Fruit fly (Drosophila melanogaster) whole organism, embryonic: ENCODE results near the gene Gem4b.

Experiments
- ATbp ChIP-seq: fragments of 200-800 bp; sonication (Bioruptor generic); optimal IDR thresholded peaks from 2 replicates; lab custom pipeline; 2017; ENCODE audit warnings: missing biosample characterization, mild to moderate bottlenecking, missing genetic modification characterization, missing genetic modification reagents
- CG11504 ChIP-seq: fragments of 200-800 bp; sonication (Bioruptor generic); optimal IDR thresholded peaks from 3 replicates; lab custom pipeline; 2019; ENCODE audit warnings: missing biosample characterization, mild to moderate bottlenecking, missing genetic modification characterization, moderate library complexity
- CG12219 ChIP-seq: fragments of 200-800 bp; sonication (Bioruptor generic); optimal IDR thresholded peaks from 3 replicates; lab custom pipeline; 2018; ENCODE audit warnings: missing biosample characterization, mild to moderate bottlenecking, missing genetic modification characterization
- CG13123 ChIP-seq: fragments of 200-800 bp; sonication (Bioruptor generic); optimal IDR thresholded peaks from 2 replicates; lab custom pipeline; 2016; ENCODE audit warnings: missing biosample characterization, missing genetic modification characterization
- CG13424 ChIP-seq: fragments of 200-800 bp; sonication (Bioruptor generic); optimal IDR thresholded peaks from 2 replicates; lab custom pipeline; 2019; ENCODE audit warnings: missing biosample characterization, mild to moderate bottlenecking, missing genetic modification characterization, moderate library complexity
- CG14710 ChIP-seq: fragments of 200-800 bp; sonication (Bioruptor generic); optimal IDR thresholded peaks from 3 replicates; lab custom pipeline; 2019; ENCODE audit warnings: missing biosample characterization, mild to moderate bottlenecking, missing genetic modification characterization, moderate library complexity
- CG1647 ChIP-seq: fragments of 200-800 bp; sonication (Bioruptor generic); optimal IDR thresholded peaks from 3 replicates; lab custom pipeline; 2016; ENCODE audit warnings: missing biosample characterization, missing genetic modification characterization
- CG17186 ChIP-seq: fragments of 200-800 bp; sonication (Bioruptor generic); optimal IDR thresholded peaks from 3 replicates; lab custom pipeline; 2017; ENCODE audit warnings: missing biosample characterization, missing genetic modification reagents, missing genetic modification characterization
- CG17385 ChIP-seq: fragments of 200-800 bp; sonication (Bioruptor generic); optimal IDR thresholded peaks from 3 replicates; lab custom pipeline; 2018; ENCODE audit warnings: missing biosample characterization, mild to moderate bottlenecking, missing genetic modification characterization
- CG2202 ChIP-seq: fragments of 200-800 bp; sonication (Bioruptor generic); optimal IDR thresholded peaks from 2 replicates; lab custom pipeline; 2018; ENCODE audit warnings: missing biosample characterization, mild to moderate bottlenecking, missing genetic modification characterization
- CG2889 ChIP-seq: fragments of 200-800 bp; sonication (Bioruptor generic); IDR thresholded peaks from 3 replicates; pipeline ENCODE4 v1.3.6; 2022; ENCODE audit warnings: missing biosample characterization, missing genetic modification characterization
- CG3163 ChIP-seq: fragments of 200-800 bp; sonication (Bioruptor generic); optimal IDR thresholded peaks from 3 replicates; lab custom pipeline; 2016; ENCODE audit warnings: missing biosample characterization, missing genetic modification characterization
- CG3281 ChIP-seq: fragments of 200-800 bp; sonication (Bioruptor generic); optimal IDR thresholded peaks from 3 replicates; lab custom pipeline; 2017; ENCODE audit warnings: missing biosample characterization, mild to moderate bottlenecking, missing genetic modification characterization
- CG5245 ChIP-seq: fragments of 200-800 bp; sonication (Bioruptor generic); optimal IDR thresholded peaks from 3 replicates; lab custom pipeline; 2016; ENCODE audit warnings: missing biosample characterization, missing genetic modification characterization
- CG6175 ChIP-seq: fragments of 200-800 bp; sonication (Bioruptor generic); IDR thresholded peaks from 3 replicates; pipeline ENCODE4 v1.3.6; 2022; ENCODE audit warnings: missing biosample characterization, missing genetic modification characterization
- CG6765 ChIP-seq: fragments of 200-800 bp; sonication (Bioruptor generic); optimal IDR thresholded peaks from 3 replicates; lab custom pipeline; 2017; ENCODE audit warnings: missing biosample characterization, mild to moderate bottlenecking, missing genetic modification characterization
- CG6791 ChIP-seq: fragments of 200-800 bp; sonication (Bioruptor generic); IDR thresholded peaks from 3 replicates; pipeline ENCODE4 v1.3.6; 2022; ENCODE audit warnings: missing biosample characterization, missing genetic modification characterization; ENCODE audit not compliant: partially characterized antibody
- CG8388 ChIP-seq: fragments of 200-800 bp; sonication (Bioruptor generic); optimal IDR thresholded peaks from 2 replicates; lab custom pipeline; 2019; ENCODE audit warnings: missing biosample characterization, mild to moderate bottlenecking, missing genetic modification characterization, moderate library complexity
- CG9817 ChIP-seq: fragments of 200-800 bp; sonication (Bioruptor generic); optimal IDR thresholded peaks from 2 replicates; lab custom pipeline; 2018; ENCODE audit warnings: missing biosample characterization, mild to moderate bottlenecking, missing genetic modification characterization, moderate library complexity
- Deaf1 ChIP-seq: fragments of 200-800 bp; optimal IDR thresholded peaks from 3 replicates; lab custom pipeline; 2019; ENCODE audit warnings: missing biosample characterization, mild to moderate bottlenecking, missing genetic modification characterization, moderate library complexity
- Dek ChIP-seq: fragments of 200-800 bp; sonication (Bioruptor generic); optimal IDR thresholded peaks from 3 replicates; lab custom pipeline; 2019; ENCODE audit warnings: missing biosample characterization, mild to moderate bottlenecking, missing genetic modification characterization, moderate library complexity
- Dfd ChIP-seq, 2 experiments: fragments of >200 bp; optimal IDR thresholded peaks; 2 replicates each; lab custom pipeline; 2017; ENCODE audit warnings: missing biosample characterization in 2 of 2, missing genetic modification characterization in 2 of 2
- Doc2 ChIP-seq: fragments of 200-800 bp; sonication (Bioruptor generic); IDR thresholded peaks from 2 replicates; pipeline ENCODE4 v1.3.6; 2022; ENCODE audit warnings: missing biosample characterization, missing genetic modification characterization
- Ets97D ChIP-seq: fragments of 200-800 bp; sonication (Bioruptor generic); optimal IDR thresholded peaks from 3 replicates; lab custom pipeline; 2016; ENCODE audit warnings: missing biosample characterization, missing genetic modification characterization
- HHEX ChIP-seq: fragments of 200-800 bp; sonication (Bioruptor generic); optimal IDR thresholded peaks from 3 replicates; lab custom pipeline; 2017; ENCODE audit warnings: missing biosample characterization, mild to moderate bottlenecking, missing genetic modification characterization, missing genetic modification reagents
- Neu2 ChIP-seq: fragments of 200-800 bp; sonication (Bioruptor generic); optimal IDR thresholded peaks from 3 replicates; lab custom pipeline; 2016; ENCODE audit warnings: missing biosample characterization, missing genetic modification characterization, borderline replicate concordance
- Poxn ChIP-seq: fragments of 200-800 bp; sonication (Bioruptor generic); IDR thresholded peaks from 2 replicates; pipeline ENCODE4 v1.3.6; 2022; ENCODE audit warnings: missing biosample characterization, missing genetic modification characterization
- Sin3A ChIP-seq: fragments of >200 bp; optimal IDR thresholded peaks from 2 replicates; lab custom pipeline; 2018
- Taf1 ChIP-seq: fragments of 200-800 bp; sonication (Bioruptor generic); IDR thresholded peaks from 2 replicates; pipeline ENCODE4 v1.3.6; 2022; ENCODE audit warnings: missing biosample characterization, missing genetic modification characterization
- al ChIP-seq: fragments of 200-800 bp; sonication (Bioruptor generic); IDR thresholded peaks from 2 replicates; pipeline ENCODE4 v1.3.6; 2022; ENCODE audit warnings: missing biosample characterization, missing genetic modification characterization
- amos ChIP-seq: fragments of 200-800 bp; sonication (Bioruptor generic); IDR thresholded peaks from 2 replicates; pipeline ENCODE4 v1.3.6; 2022; ENCODE audit warnings: missing biosample characterization, missing genetic modification characterization; ENCODE audit not compliant: partially characterized antibody
- ash1 ChIP-seq: fragments of 200-800 bp; sonication (Bioruptor generic); optimal IDR thresholded peaks from 2 replicates; lab custom pipeline; 2018; ENCODE audit warnings: missing biosample characterization, mild to moderate bottlenecking, missing genetic modification characterization
- cad ChIP-seq: fragments of >200 bp; optimal IDR thresholded peaks from 2 replicates; lab custom pipeline; 2017; ENCODE audit warnings: missing biosample characterization, missing genetic modification characterization
- corto ChIP-seq: fragments of 200-800 bp; sonication (Bioruptor generic); optimal IDR thresholded peaks from 2 replicates; lab custom pipeline; 2016; ENCODE audit warnings: missing biosample characterization, mild to moderate bottlenecking, missing genetic modification characterization, moderate library complexity
- ems ChIP-seq: fragments of 200-800 bp; sonication (Bioruptor generic); optimal IDR thresholded peaks from 3 replicates; lab custom pipeline; 2016; ENCODE audit warnings: missing biosample characterization, missing genetic modification characterization
- ewg ChIP-seq: fragments of 200-800 bp; sonication (Bioruptor generic); optimal IDR thresholded peaks from 3 replicates; lab custom pipeline; 2017; ENCODE audit warnings: mild to moderate bottlenecking, missing biosample characterization, missing genetic modification reagents, missing genetic modification characterization
- ftz-f1 ChIP-seq: fragments of 200-800 bp; sonication (Bioruptor generic); optimal IDR thresholded peaks from 2 replicates; lab custom pipeline; 2016; ENCODE audit warnings: missing biosample characterization, missing genetic modification characterization
- fu2 ChIP-seq: fragments of 200-800 bp; sonication (Bioruptor generic); optimal IDR thresholded peaks from 2 replicates; lab custom pipeline; 2016; ENCODE audit warnings: missing biosample characterization, missing genetic modification characterization
- gem ChIP-seq: fragments of 200-800 bp; sonication (Bioruptor generic); optimal IDR thresholded peaks from 2 replicates; lab custom pipeline; 2019; ENCODE audit warnings: missing biosample characterization, mild to moderate bottlenecking, missing genetic modification characterization, moderate library complexity
- lbe ChIP-seq: fragments of 200-800 bp; sonication (Bioruptor generic); optimal IDR thresholded peaks from 2 replicates; lab custom pipeline; 2016; ENCODE audit warnings: missing biosample characterization, mild to moderate bottlenecking, missing genetic modification characterization
- mam ChIP-seq: fragments of 200-800 bp; sonication (Bioruptor generic); optimal IDR thresholded peaks from 3 replicates; lab custom pipeline; 2016; ENCODE audit warnings: missing biosample characterization, missing genetic modification characterization
- org-1 ChIP-seq: fragments of 200-800 bp; sonication (Bioruptor generic); optimal IDR thresholded peaks from 2 replicates; lab custom pipeline; 2017; ENCODE audit warnings: missing biosample characterization, missing genetic modification characterization
- pan ChIP-seq, 4 experiments: fragments of >200 bp in 3 of 4; fragments of 200-800 bp in 1 of 4; sonication (Bioruptor generic) in 1 of 4; optimal IDR thresholded peaks in 3 of 4; IDR thresholded peaks in 1 of 4; 2 replicates each; pipeline versions ENCODE4 v1.3.6 to Lab custom; 2017 to 2022; ENCODE audit warnings: missing biosample characterization in 2 of 4, missing genetic modification characterization in 2 of 4, mixed read lengths in 1 of 4
- peb ChIP-seq: fragments of 200-800 bp; sonication (Bioruptor generic); IDR thresholded peaks from 2 replicates; pipeline ENCODE4 v1.3.6; 2022; ENCODE audit warnings: missing biosample characterization, missing genetic modification characterization
- pros ChIP-seq: fragments of 200-800 bp; sonication (Bioruptor generic); optimal IDR thresholded peaks from 3 replicates; lab custom pipeline; 2019; ENCODE audit warnings: missing biosample characterization, mild to moderate bottlenecking, missing genetic modification characterization, moderate library complexity
- salm ChIP-seq: fragments of 200-800 bp; sonication (Bioruptor generic); optimal IDR thresholded peaks from 2 replicates; lab custom pipeline; 2018; ENCODE audit warnings: missing biosample characterization, mild to moderate bottlenecking, missing genetic modification characterization
- sc ChIP-seq, 3 experiments: fragments of >200 bp in 2 of 3; fragments of 200-800 bp in 1 of 3; sonication (Bioruptor generic) in 1 of 3; optimal IDR thresholded peaks; 2 replicates in 2 of 3; 3 replicates in 1 of 3; lab custom pipeline; 2017; ENCODE audit warnings: mild to moderate bottlenecking in 1 of 3, missing biosample characterization in 1 of 3, missing genetic modification characterization in 1 of 3, missing genetic modification reagents in 1 of 3
- tna ChIP-seq: fragments of 200-800 bp; sonication (Bioruptor generic); IDR thresholded peaks from 2 replicates; pipeline ENCODE4 v1.3.6; 2022; ENCODE audit warnings: missing biosample characterization, missing genetic modification characterization; ENCODE audit not compliant: partially characterized antibody
- wdn ChIP-seq: fragments of 200-800 bp; sonication (Bioruptor generic); IDR thresholded peaks from 2 replicates; pipeline ENCODE4 v1.3.6; 2022; ENCODE audit warnings: missing biosample characterization, missing genetic modification characterization

Gene Gem4b

dm6 chrX:3968346-3969044 is 27.8 kb downstream of the Gem4b start, which contains the start of gene CG6428 (continued):
- TF ChIP-seq CG9817 (tag; lab: Kevin White, UChicago) (peak; percentile 42), Taf1 (GFP tag; lab: Robert Waterston, UW) (no peak), org-1 (GFP tag; lab: Kevin White, UChicago) (no peak), Neu2 (GFP tag; lab: Kevin White, UChicago) (no peak), pan (optimal IDR thresholded peaks at IDR 0.05; lab: Kevin White, UChicago) (no peak), pan (GFP tag; optimal IDR thresholded peaks at IDR 0.05 in 1 of 2, IDR thresholded peaks at IDR 0.05 in 1 of 2) (no peak), salm (tag; lab: Kevin White, UChicago) (no peak), cad (GFP tag; lab: Kevin White, UChicago) (no peak), tna (GFP tag; lab: Robert Waterston, UW) (peak; percentile 51; the same call in 1 of the 2 replicates), CG3163 (no peak), peb (GFP tag; lab: Robert Waterston, UW) (no peak), ash1 (GFP tag; lab: Kevin White, UChicago) (no peak), CG6765 (no peak), Dek (tag; lab: Kevin White, UChicago) (peak; percentile 17), CG2889 (no peak), CG6791 (peak; percentile 50; the same call in 2 of the 3 replicates), CG11504 (tag; lab: Kevin White, UChicago) (no peak), CG3281 (GFP tag; lab: Kevin White, UChicago) (peak; percentile 16), CG14710 (tag; lab: Kevin White, UChicago) (peak; percentile 65), CG12219 (GFP tag; lab: Kevin White, UChicago) (no peak), CG5245 (GFP tag; lab: Kevin White, UChicago) (no peak), Poxn (GFP tag; lab: Robert Waterston, UW) (no peak), Deaf1 (tag; lab: Kevin White, UChicago) (no peak), ewg (no peak), lbe (no peak), sc (optimal IDR thresholded peaks at IDR 0.05; lab: Kevin White, UChicago) (no peak), sc (GFP tag; optimal IDR thresholded peaks at IDR 0.05; lab: Kevin White, UChicago) (no peak), gem (tag; lab: Kevin White, UChicago) (no peak), ATbp (no peak), CG13123 (GFP tag; lab: Kevin White, UChicago) (no peak), CG13424 (tag; lab: Kevin White, UChicago) (peak; percentile 44), corto (GFP tag; lab: Kevin White, UChicago) (no peak), CG1647 (GFP tag; lab: Kevin White, UChicago) (peak; percentile 20), Dfd (GFP tag; optimal IDR thresholded peaks at IDR 0.05; lab: Kevin White, UChicago) (no peak), ftz-f1 (GFP tag; lab: Kevin White, UChicago) (no peak), Sin3A (no peak), mam (GFP tag; lab: Kevin White, UChicago) (peak; percentile 57), amos (GFP tag; lab: Robert Waterston, UW) (peak; percentile 57; the same call in 1 of the 2 replicates), CG2202 (tag; lab: Kevin White, UChicago) (no peak), wdn (GFP tag; lab: Robert Waterston, UW) (no peak), Doc2 (no peak), Ets97D (peak; percentile 70), CG17186 (GFP tag; lab: Kevin White, UChicago) (peak; percentile 11), al (GFP tag; lab: Robert Waterston, UW) (no peak), pros (GFP tag; lab: Kevin White, UChicago) (no peak), CG17385 (GFP tag; lab: Kevin White, UChicago) (peak; percentile 5), HHEX (GFP tag; lab: Kevin White, UChicago) (peak; percentile 39), fu2 (GFP tag; lab: Kevin White, UChicago) (peak; percentile 24), ems (GFP tag; lab: Kevin White, UChicago) (peak; percentile 18), CG8388 (GFP tag; lab: Kevin White, UChicago) (peak; percentile 25), CG6175 (GFP tag; lab: Robert Waterston, UW) (no peak)
